Fruit fly (Drosophila melanogaster): ENCODE data around the gene CG44422.

Gene CG44422

dm6 chrX:11351351-11351750 lies 48.8 kb upstream of the CG44422 start (continued):
- TF ChIP-seq CG13894 (tag; optimal IDR thresholded peaks at IDR 0.05): peak; percentile 82
- TF ChIP-seq CG10431 (GFP tag; optimal IDR thresholded peaks at IDR 0.05): peak; percentile 50
- TF ChIP-seq disco-r (GFP tag; optimal IDR thresholded peaks at IDR 0.05): peak; percentile 88
- peak; percentile 64 for TF ChIP-seq Deaf1 (tag; optimal IDR thresholded peaks at IDR 0.05)
- peak; percentile 92 for TF ChIP-seq Dbx (GFP tag; IDR thresholded peaks at IDR 0.05)
- peak; percentile 93 for TF ChIP-seq CG8765 (GFP tag; IDR thresholded peaks at IDR 0.05)
- TF ChIP-seq CG18011 (GFP tag; optimal IDR thresholded peaks at IDR 0.05): peak; percentile 75
- TF ChIP-seq HmgZ (tag; optimal IDR thresholded peaks at IDR 0.05): peak; percentile 93
- TF ChIP-seq CG11695 (GFP tag; IDR thresholded peaks at IDR 0.05): peak; percentile 95
- TF ChIP-seq CG33213 (GFP tag; optimal IDR thresholded peaks at IDR 0.05): peak; percentile 88
- TF ChIP-seq CG14710 (tag; optimal IDR thresholded peaks at IDR 0.05): peak; percentile 75
- TF ChIP-seq CG14667 (GFP tag; IDR thresholded peaks at IDR 0.05): peak; percentile 92
- peak; percentile 41 for TF ChIP-seq Sry-δ (GFP tag; optimal IDR thresholded peaks at IDR 0.05)
- TF ChIP-seq toy (GFP tag; IDR thresholded peaks at IDR 0.05): peak; percentile 82
- TF ChIP-seq insv (GFP tag; optimal IDR thresholded peaks at IDR 0.05): peak in 1 of 2 experiments; percentile 12
- no peak for TF ChIP-seq mld (GFP tag; IDR thresholded peaks at IDR 0.05; ENCODE audit: partially characterized antibody)
- TF ChIP-seq ci (GFP tag; IDR thresholded peaks at IDR 0.05): peak; percentile 98
- peak; percentile 73 for TF ChIP-seq CG8290 (GFP tag; optimal IDR thresholded peaks at IDR 0.05)
- TF ChIP-seq CG8290 (tag; optimal IDR thresholded peaks at IDR 0.05): peak in 1 of 2 experiments; percentile 99
- TF ChIP-seq Max (GFP tag; optimal IDR thresholded peaks at IDR 0.05): peak; percentile 85
- peak; percentile 97 for TF ChIP-seq CG11456 (GFP tag; IDR thresholded peaks at IDR 0.05)
- TF ChIP-seq gsb (GFP tag; IDR thresholded peaks at IDR 0.05): peak; percentile 92
- no peak for TF ChIP-seq h (optimal IDR thresholded peaks at IDR 0.05)
- TF ChIP-seq Dad (GFP tag; optimal IDR thresholded peaks at IDR 0.05): peak; percentile 92
- peak; percentile 79 for TF ChIP-seq Lhr (GFP tag; optimal IDR thresholded peaks at IDR 0.05)
- TF ChIP-seq Sin3A (optimal IDR thresholded peaks at IDR 0.05): no peak
- peak; percentile 91 for TF ChIP-seq PHDP (tag; optimal IDR thresholded peaks at IDR 0.05)
- TF ChIP-seq yki (optimal IDR thresholded peaks at IDR 0.05): no peak
- TF ChIP-seq CG10147 (GFP tag; optimal IDR thresholded peaks at IDR 0.05): peak; percentile 80
- TF ChIP-seq Dip3 (GFP tag; optimal IDR thresholded peaks at IDR 0.05): peak; percentile 93
- peak; percentile 85 for TF ChIP-seq gcm (GFP tag; optimal IDR thresholded peaks at IDR 0.05)
- TF ChIP-seq CG7745 (tag; optimal IDR thresholded peaks at IDR 0.05): no peak
- TF ChIP-seq repo (GFP tag; optimal IDR thresholded peaks at IDR 0.05): peak; percentile 89
- peak; percentile 97 for TF ChIP-seq ken (GFP tag; IDR thresholded peaks at IDR 0.05)
- TF ChIP-seq CG2875 (GFP tag; optimal IDR thresholded peaks at IDR 0.05): peak; percentile 90
- TF ChIP-seq sqz (GFP tag; optimal IDR thresholded peaks at IDR 0.05): peak; percentile 54
- peak; percentile 86 for TF ChIP-seq ewg (GFP tag; optimal IDR thresholded peaks at IDR 0.05)
- TF ChIP-seq NK7.1 (GFP tag; optimal IDR thresholded peaks at IDR 0.05): peak; percentile 90
- peak in 1 of 2 experiments; percentile 56 for TF ChIP-seq Hr78 (GFP tag; optimal IDR thresholded peaks at IDR 0.05)
- peak; percentile 80; the same call in 2 of the 3 replicates for TF ChIP-seq C15 (GFP tag; IDR thresholded peaks at IDR 0.05)
- TF ChIP-seq peb (GFP tag; IDR thresholded peaks at IDR 0.05): peak; percentile 79
- peak; percentile 86 for TF ChIP-seq CG11696 (GFP tag; IDR thresholded peaks at IDR 0.05)
- TF ChIP-seq bowl (GFP tag; IDR thresholded peaks at IDR 0.05): peak; percentile 91
- TF ChIP-seq Hmr (GFP tag; optimal IDR thresholded peaks at IDR 0.05): peak; percentile 92
- TF ChIP-seq CG12155 (GFP tag; optimal IDR thresholded peaks at IDR 0.05): peak; percentile 88
- peak; percentile 87 for TF ChIP-seq CG1792 (GFP tag; optimal IDR thresholded peaks at IDR 0.05)
- TF ChIP-seq ems (GFP tag; optimal IDR thresholded peaks at IDR 0.05): peak; percentile 91
- peak; percentile 91 for TF ChIP-seq CG7372 (GFP tag; IDR thresholded peaks at IDR 0.05)
- TF ChIP-seq CG17385 (GFP tag; optimal IDR thresholded peaks at IDR 0.05): peak; percentile 89
- TF ChIP-seq kni (GFP tag; optimal IDR thresholded peaks at IDR 0.05): peak; percentile 12
- TF ChIP-seq Camta (GFP tag; optimal IDR thresholded peaks at IDR 0.05): peak; percentile 90
- TF ChIP-seq CG4328 (GFP tag; optimal IDR thresholded peaks at IDR 0.05): peak; percentile 85
